Worm (Caenorhabditis elegans) whole organism, L3 larva: Measurements from ENCODE around the gene R09A8.5.
A peak's percentile ranks its signal among the peaks of the same experiment; 100 is the strongest.

Source experiments
- ZK546.5 ChIP-seq: sonication (generic microtip); optimal IDR thresholded peaks from 2 replicates; lab custom pipeline; 2017; ENCODE audit warnings: missing biosample characterization, missing genetic modification characterization
- ceh-16 ChIP-seq: sonication (generic microtip); optimal IDR thresholded peaks from 2 replicates; lab custom pipeline; 2017; ENCODE audit warnings: missing biosample characterization, missing genetic modification characterization
- daf-12 ChIP-seq: fragments of 150-350 bp; optimal IDR thresholded peaks from 2 replicates; lab custom pipeline; 2014; ENCODE audit warnings: missing biosample characterization, missing genetic modification reagents, missing genetic modification characterization
- egl-5 ChIP-seq: fragments of 150-350 bp; optimal IDR thresholded peaks from 2 replicates; lab custom pipeline; 2017; ENCODE audit warnings: missing biosample characterization, missing genetic modification reagents, missing genetic modification characterization, inconsistent platforms
- pha-4 ChIP-seq: fragments of 150-350 bp; optimal IDR thresholded peaks from 2 replicates; lab custom pipeline; 2014; ENCODE audit warnings: missing biosample characterization, missing genetic modification reagents, missing genetic modification characterization
- zag-1 ChIP-seq: fragments of 150-350 bp; optimal IDR thresholded peaks from 2 replicates; lab custom pipeline; 2014; ENCODE audit warnings: missing biosample characterization, missing genetic modification characterization

ce11 chrX:12630556-12630955, 9.8 kb downstream of the R09A8.5 start:
- no peak for TF ChIP-seq ceh-16 (tag; lab: Kevin White, UChicago)
- peak; percentile 19 for TF ChIP-seq pha-4 (tag; lab: Kevin White, UChicago)
- no peak for TF ChIP-seq ZK546.5 (tag; lab: Kevin White, UChicago)
- no peak for TF ChIP-seq egl-5
- no peak for TF ChIP-seq daf-12
- TF ChIP-seq zag-1 (tag; lab: Kevin White, UChicago): no peak
